Worm (Caenorhabditis elegans): ENCODE data around the gene ZK250.14.

DNA sequence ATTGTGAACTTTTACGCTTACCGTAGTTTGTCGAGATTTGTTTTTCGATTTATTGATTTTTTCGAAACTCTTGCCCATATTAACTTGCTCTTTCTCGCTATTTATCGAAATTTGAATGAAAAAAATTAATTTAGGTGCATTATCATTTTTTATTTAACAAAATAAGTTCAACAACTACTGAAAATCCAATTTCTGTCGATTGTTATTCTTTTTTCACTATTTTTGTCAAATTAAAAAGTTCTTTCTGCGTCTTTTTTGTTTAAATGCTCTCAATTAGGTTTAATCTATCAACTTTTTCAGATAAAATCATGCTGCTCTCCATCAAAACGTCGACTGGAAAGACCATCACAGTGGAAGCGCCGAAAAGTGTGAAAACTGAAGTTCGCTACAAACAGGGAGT is 18.8 kb downstream of the ZK250.14 start, which contains the start of gene F52C6.2:
- TF ChIP-seq flt-1 (GFP tag; IDR thresholded peaks at IDR 0.05) (no peak), klf-2 (GFP tag; conservative IDR thresholded peaks at IDR 0.05) (no peak), med-1 (GFP tag; optimal IDR thresholded peaks at IDR 0.05; ENCODE audit: insufficient read depth) (no peak), T22C8.4 (GFP tag; IDR thresholded peaks at IDR 0.05) (no peak), tab-1 (GFP tag; IDR thresholded peaks at IDR 0.05) (no peak), ztf-23 (GFP tag; IDR thresholded peaks at IDR 0.05) (no peak), cog-1 (tag; optimal IDR thresholded peaks at IDR 0.05) (no peak), ztf-29 (GFP tag; IDR thresholded peaks at IDR 0.05) (no peak)

All from whole organism, midembryonic.